Worm (Caenorhabditis elegans) whole organism, L3 larva: ENCODE measurements around the gene R02D5.4.

Source experiments
- aly-2 ChIP-seq: fragments of 150-350 bp; optimal IDR thresholded peaks from 2 replicates; lab custom pipeline; 2014; ENCODE audit warnings: missing biosample characterization, missing genetic modification characterization
- ama-1 ChIP-seq: fragments of 150-350 bp; optimal IDR thresholded peaks from 2 replicates; lab custom pipeline; 2018
- ceh-82 ChIP-seq: fragments of 150-350 bp; optimal IDR thresholded peaks from 2 replicates; lab custom pipeline; 2014; ENCODE audit warnings: missing biosample characterization, missing genetic modification characterization
- elt-2 ChIP-seq: sonication (generic microtip); optimal IDR thresholded peaks from 2 replicates; lab custom pipeline; 2016; ENCODE audit warnings: missing genetic modification reagents, mild to moderate bottlenecking, missing genetic modification characterization, missing compliant biosample characterization
- fos-1 ChIP-seq: fragments of 150-350 bp; optimal IDR thresholded peaks from 2 replicates; lab custom pipeline; 2014; ENCODE audit warnings: missing biosample characterization, missing genetic modification characterization
- jun-1 ChIP-seq: fragments of 150-350 bp; optimal IDR thresholded peaks from 2 replicates; lab custom pipeline; 2014; ENCODE audit warnings: missing biosample characterization, missing genetic modification reagents, missing genetic modification characterization
- nhr-11 ChIP-seq: fragments of 150-350 bp; optimal IDR thresholded peaks from 2 replicates; lab custom pipeline; 2014; ENCODE audit warnings: missing biosample characterization, missing genetic modification characterization
- nhr-28 ChIP-seq: fragments of 150-350 bp; optimal IDR thresholded peaks from 2 replicates; lab custom pipeline; 2014; ENCODE audit warnings: missing biosample characterization, missing genetic modification characterization
- pha-4 ChIP-seq: fragments of 150-350 bp; optimal IDR thresholded peaks from 2 replicates; lab custom pipeline; 2014; ENCODE audit warnings: missing biosample characterization, missing genetic modification reagents, missing genetic modification characterization
- sea-2 ChIP-seq: fragments of 150-350 bp; sonication (generic microtip); optimal IDR thresholded peaks from 4 replicates; lab custom pipeline; 2014; ENCODE audit warnings: missing biosample characterization, missing genetic modification reagents, missing genetic modification characterization
- snpc-4 ChIP-seq: fragments of 150-350 bp; optimal IDR thresholded peaks from 2 replicates; lab custom pipeline; 2014; ENCODE audit warnings: missing biosample characterization, missing genetic modification characterization
- tbx-2 ChIP-seq: sonication (generic microtip); optimal IDR thresholded peaks from 2 replicates; lab custom pipeline; 2016; ENCODE audit warnings: mild to moderate bottlenecking, missing genetic modification characterization, missing compliant biosample characterization
- unc-39 ChIP-seq: sonication (generic microtip); optimal IDR thresholded peaks from 4 replicates; lab custom pipeline; 2017; ENCODE audit warnings: missing biosample characterization, missing genetic modification characterization
- unc-62 ChIP-seq: fragments of 150-350 bp; sonication (generic microtip); optimal IDR thresholded peaks from 4 replicates; lab custom pipeline; 2014; ENCODE audit warnings: missing biosample characterization, missing genetic modification reagents, missing genetic modification characterization

- TF ChIP-seq elt-2 (tag; lab: Kevin White, UChicago) = no peak
- TF ChIP-seq unc-39 = no peak
- TF ChIP-seq nhr-28 (tag; lab: Kevin White, UChicago) = no peak
- TF ChIP-seq snpc-4 (tag; lab: Kevin White, UChicago) = no peak
- TF ChIP-seq nhr-11 = no peak
- TF ChIP-seq jun-1 = no peak
- TF ChIP-seq tbx-2 (tag; lab: Kevin White, UChicago) = no peak
- TF ChIP-seq fos-1 (tag; lab: Kevin White, UChicago) = no peak
- no peak for TF ChIP-seq aly-2 (tag; lab: Kevin White, UChicago)
- no peak for TF ChIP-seq ama-1 (lab: Kevin White, UChicago)
- no peak for TF ChIP-seq unc-62 (GFP tag; lab: Kevin White, UChicago)
- TF ChIP-seq pha-4 = no peak
- TF ChIP-seq ceh-82 (tag; lab: Kevin White, UChicago) = no peak
- no peak for TF ChIP-seq sea-2 (GFP tag; lab: Kevin White, UChicago)
Observed at ce11 chrV:14436195-14436594, 48.3 kb downstream of the R02D5.4 start.
